Fruit fly (Drosophila melanogaster) whole organism, wandering third instar larva: ENCODE data around the gene sff.

ENCODE experiments used
- CrebA ChIP-seq: fragments of 200-800 bp; sonication (Bioruptor generic); optimal IDR thresholded peaks from 2 replicates; lab custom pipeline; 2016; ENCODE audit warnings: missing biosample characterization, mild to moderate bottlenecking, missing genetic modification characterization, borderline replicate concordance
- h ChIP-seq: fragments of 200-800 bp; sonication (Bioruptor generic); optimal IDR thresholded peaks from 3 replicates; lab custom pipeline; 2016; ENCODE audit warnings: missing biosample characterization, mild to moderate bottlenecking, missing genetic modification characterization
- psq ChIP-seq: fragments of 200-800 bp; sonication (Bioruptor generic); optimal IDR thresholded peaks from 3 replicates; lab custom pipeline; 2017; ENCODE audit warnings: missing biosample characterization, mild to moderate bottlenecking, missing genetic modification characterization, moderate library complexity

- TF ChIP-seq CrebA (GFP tag; lab: Kevin White, UChicago) = no peak
- TF ChIP-seq psq (GFP tag; lab: Kevin White, UChicago) = peak; percentile 22
- TF ChIP-seq h (GFP tag; lab: Kevin White, UChicago) = no peak
Measured at dm6 chr3L:15958612-15959315, 34.1 kb upstream of the sff start, which contains the start of gene CG17032.
